Worm (Caenorhabditis elegans) whole organism, early embryonic: Measurements from ENCODE around the gene C08F11.3.

Source experiments
- B0310.2 ChIP-seq: sonication (generic microtip); optimal IDR thresholded peaks from 2 replicates; lab custom pipeline; 2016; ENCODE audit warnings: mild to moderate bottlenecking, missing genetic modification characterization, missing compliant biosample characterization
- F13C5.2 ChIP-seq: sonication (generic microtip); optimal IDR thresholded peaks from 2 replicates; lab custom pipeline; 2017; ENCODE audit warnings: mild to moderate bottlenecking, missing genetic modification characterization, inconsistent platforms, missing compliant biosample characterization
- aly-1 ChIP-seq: sonication (generic microtip); optimal IDR thresholded peaks from 2 replicates; lab custom pipeline; 2016; ENCODE audit warnings: missing genetic modification characterization, missing compliant biosample characterization
- ama-1 ChIP-seq: fragments of 150-350 bp; optimal IDR thresholded peaks from 2 replicates; lab custom pipeline; 2014
- ceh-13 ChIP-seq: fragments of 200-800 bp; sonication (Bioruptor generic); optimal IDR thresholded peaks from 2 replicates; lab custom pipeline; 2018; ENCODE audit warnings: mild to moderate bottlenecking, missing genetic modification characterization, missing compliant biosample characterization
- flt-1 ChIP-seq: fragments of 200-800 bp; sonication (Bioruptor generic); IDR thresholded peaks from 2 replicates; pipeline ENCODE4 v1.3.6; 2022; ENCODE audit warnings: missing genetic modification characterization, missing compliant biosample characterization
- hmbx-1 ChIP-seq: sonication (generic microtip); optimal IDR thresholded peaks from 2 replicates; lab custom pipeline; 2016; ENCODE audit warnings: mild to moderate bottlenecking, missing genetic modification characterization, missing compliant biosample characterization
- hmg-4 ChIP-seq: fragments of 200-800 bp; sonication (Bioruptor generic); optimal IDR thresholded peaks from 2 replicates; lab custom pipeline; 2018; ENCODE audit warnings: mild to moderate bottlenecking, missing genetic modification characterization, missing compliant biosample characterization
- hnd-1 ChIP-seq: sonication (generic microtip); optimal IDR thresholded peaks from 2 replicates; lab custom pipeline; 2016; ENCODE audit warnings: missing genetic modification characterization, missing compliant biosample characterization
- scrt-1 ChIP-seq: fragments of 200-800 bp; sonication (Bioruptor generic); IDR thresholded peaks from 2 replicates; pipeline ENCODE4 v1.3.6; 2022; ENCODE audit warnings: missing genetic modification characterization, missing compliant biosample characterization
- sea-1 ChIP-seq: fragments of 200-800 bp; sonication (Bioruptor generic); conservative IDR thresholded peaks from 2 replicates; pipeline ENCODE4 v1.3.6; 2022; ENCODE audit warnings: missing genetic modification characterization, missing compliant biosample characterization
- tbx-11 ChIP-seq: fragments of 200-800 bp; sonication (Bioruptor generic); IDR thresholded peaks from 2 replicates; pipeline ENCODE4 v1.3.6; 2022; ENCODE audit warnings: missing genetic modification characterization, missing compliant biosample characterization
- tbx-37 ChIP-seq: fragments of 200-800 bp; sonication (Bioruptor generic); conservative IDR thresholded peaks from 2 replicates; pipeline ENCODE4 v1.3.6; 2022; ENCODE audit warnings: missing genetic modification reagents, missing genetic modification characterization, missing compliant biosample characterization

DNA sequence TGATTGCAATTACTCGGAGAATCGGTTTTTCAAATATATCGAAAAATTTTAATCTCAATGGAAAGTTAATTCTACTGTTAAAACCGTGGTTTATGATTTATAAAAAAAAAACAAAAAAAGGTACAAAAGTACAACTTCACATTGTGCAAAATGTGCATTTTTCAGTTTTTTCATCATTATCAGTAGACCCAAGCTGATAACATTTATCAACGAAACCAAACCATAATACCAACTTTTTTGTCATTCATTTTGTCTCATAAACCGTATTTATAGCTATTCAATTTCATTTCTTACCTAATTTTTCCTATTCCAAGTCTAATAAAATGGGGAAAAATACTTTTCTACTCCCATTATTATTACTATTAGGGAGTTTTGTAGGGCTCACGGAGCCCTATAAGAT lies 19.7 kb downstream of the C08F11.3 start, which contains the start of gene ugt-22:
- TF ChIP-seq flt-1 (GFP tag; lab: Robert Waterston, UW) = no peak
- TF ChIP-seq ceh-13 = no peak
- no peak for TF ChIP-seq ama-1 (lab: Kevin White, UChicago)
- no peak for TF ChIP-seq B0310.2 (tag; lab: Kevin White, UChicago)
- TF ChIP-seq tbx-37 = no peak
- TF ChIP-seq F13C5.2 (tag; lab: Kevin White, UChicago) = no peak
- no peak for TF ChIP-seq sea-1 (GFP tag; lab: Robert Waterston, UW)
- TF ChIP-seq hmg-4 (GFP tag; lab: Kevin White, UChicago) = no peak
- TF ChIP-seq aly-1 (tag; lab: Kevin White, UChicago) = no peak
- TF ChIP-seq hmbx-1 = no peak
- TF ChIP-seq hnd-1 (tag; lab: Kevin White, UChicago) = no peak
- no peak for TF ChIP-seq scrt-1 (GFP tag; lab: Robert Waterston, UW)
- TF ChIP-seq tbx-11 (GFP tag; lab: Robert Waterston, UW) = no peak
